Worm (Caenorhabditis elegans): Measurements from ENCODE around the gene ZK507.1.

Gene ZK507.1

ce11 chrIII:9101212-9101611 is at the start of gene ZK507.1:
TSS of gene ZK507.1 (minus strand) at chrIII:9101312.
- no peak for TF ChIP-seq W03F9.2 (tag; optimal IDR thresholded peaks at IDR 0.05)
- no peak for TF ChIP-seq him-1 (tag; optimal IDR thresholded peaks at IDR 0.05)
- no peak for TF ChIP-seq dao-5 (tag; optimal IDR thresholded peaks at IDR 0.05)

- no peak for TF ChIP-seq him-1 (tag; optimal IDR thresholded peaks at IDR 0.05)
- TF ChIP-seq dao-5 (tag; optimal IDR thresholded peaks at IDR 0.05) = no peak
- TF ChIP-seq W03F9.2 (tag; optimal IDR thresholded peaks at IDR 0.05) = no peak
Observed at ce11 chrIII:9149132-9149531, 48.0 kb upstream of the ZK507.1 start.

ce11 chrIII:9145765-9146164 is 44.7 kb upstream of the ZK507.1 start, which contains the start of gene ZK512.8:
TSS of gene ZK512.8 (plus strand) at chrIII:9146065.
- TF ChIP-seq W03F9.2 (tag; optimal IDR thresholded peaks at IDR 0.05) = no peak
- no peak for TF ChIP-seq dao-5 (tag; optimal IDR thresholded peaks at IDR 0.05)

DNA sequence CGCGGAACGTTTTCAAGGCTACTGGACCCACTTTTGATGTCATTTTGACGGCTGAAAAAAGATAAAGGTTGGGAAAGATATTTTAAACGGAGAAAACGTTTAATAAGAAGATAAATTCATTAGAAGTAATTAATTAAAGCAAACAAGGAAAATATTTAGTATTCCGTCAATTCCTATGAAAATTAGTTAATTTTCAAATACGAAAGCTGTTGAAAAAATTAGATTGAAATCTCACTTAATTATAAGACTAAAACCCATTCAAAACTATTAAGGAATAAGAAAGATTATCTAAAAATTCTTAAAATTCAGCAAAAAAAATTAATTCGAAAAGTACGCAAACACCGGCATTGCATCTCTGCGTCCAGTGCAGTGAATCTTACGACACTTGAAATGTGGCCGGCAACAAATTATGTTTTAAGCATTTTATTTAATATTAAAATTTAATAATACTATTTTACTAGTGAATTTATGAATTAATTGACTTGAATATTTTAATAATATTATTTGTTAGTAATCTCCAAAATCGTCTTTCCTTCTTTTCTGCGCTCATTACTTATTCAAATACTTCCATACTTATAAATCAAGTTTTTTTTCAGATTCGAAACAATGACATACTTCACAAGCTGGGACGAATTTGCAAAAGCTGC is 43.8 kb upstream of the ZK507.1 start, which contains the start of the genes ZK512.2 and ZK512.4:
ZK512.2 (minus strand) TSS at position 51 of the 647 bp plus-strand sequence.
ZK512.4 (plus strand) TSS at position 597 of the 647 bp plus-strand sequence.
- no peak for TF ChIP-seq dao-5 (tag; optimal IDR thresholded peaks at IDR 0.05)
- TF ChIP-seq W03F9.2 (tag; optimal IDR thresholded peaks at IDR 0.05) = peak; percentile 65

- no peak for TF ChIP-seq dao-5 (tag; optimal IDR thresholded peaks at IDR 0.05)
- no peak for TF ChIP-seq W03F9.2 (tag; optimal IDR thresholded peaks at IDR 0.05)
- no peak for TF ChIP-seq him-1 (tag; optimal IDR thresholded peaks at IDR 0.05)
Observed at ce11 chrIII:9143911-9144310, 42.8 kb upstream of the ZK507.1 start, which contains the start of gene ZK512.11. TSS of gene ZK512.11 (plus strand) at chrIII:9144211.

DNA sequence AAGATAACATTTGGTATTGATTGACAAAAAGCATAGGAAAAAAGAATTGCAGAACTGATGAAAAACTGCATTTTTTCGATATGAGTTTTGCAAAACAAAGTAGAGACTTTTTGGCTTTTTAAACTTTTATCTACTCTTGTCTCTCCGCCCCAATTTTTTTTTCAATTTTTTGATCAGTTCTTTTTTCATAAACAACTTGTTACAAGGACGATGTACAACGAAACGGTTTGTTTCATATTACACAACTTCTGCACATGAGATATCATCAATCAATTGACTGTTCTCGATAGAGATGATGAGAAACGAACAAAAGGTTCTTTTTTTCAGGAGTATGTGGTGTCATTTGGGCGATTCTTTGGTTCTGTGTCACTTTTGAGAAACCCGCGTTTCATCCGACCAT is 37.5 kb upstream of the ZK507.1 start, which contains the start of gene ZK512.7:
ZK512.7 (minus strand) TSS at position 101 of the 400 bp plus-strand sequence.
- TF ChIP-seq dao-5 (tag; optimal IDR thresholded peaks at IDR 0.05) (no peak), W03F9.2 (tag; optimal IDR thresholded peaks at IDR 0.05) (no peak), him-1 (tag; optimal IDR thresholded peaks at IDR 0.05) (no peak)

DNA sequence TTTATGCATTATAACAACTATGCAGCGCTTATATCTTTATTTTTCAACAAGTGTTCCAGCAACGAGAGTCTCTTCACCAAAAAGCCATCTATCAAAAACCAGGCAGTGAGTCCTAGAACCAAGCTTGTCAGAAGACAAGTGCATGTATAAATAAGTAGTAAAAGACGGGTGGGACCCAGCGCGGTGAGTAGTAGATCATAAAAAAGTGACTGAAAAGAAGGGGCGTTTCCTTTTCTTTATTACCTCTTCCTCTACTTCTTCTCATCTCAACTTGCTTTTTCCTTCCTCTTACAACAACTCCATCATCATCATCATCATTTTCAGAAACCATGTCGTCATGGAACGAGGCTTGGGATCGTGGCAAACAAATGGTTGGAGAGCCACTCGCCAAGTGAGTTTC is 35.5 kb upstream of the ZK507.1 start, which contains the start of gene eat-4:
eat-4 (plus strand) TSS at position 301 of the 400 bp plus-strand sequence.
- TF ChIP-seq W03F9.2 (tag; optimal IDR thresholded peaks at IDR 0.05) = no peak
- no peak for TF ChIP-seq dao-5 (tag; optimal IDR thresholded peaks at IDR 0.05)
- TF ChIP-seq him-1 (tag; optimal IDR thresholded peaks at IDR 0.05) = no peak

DNA sequence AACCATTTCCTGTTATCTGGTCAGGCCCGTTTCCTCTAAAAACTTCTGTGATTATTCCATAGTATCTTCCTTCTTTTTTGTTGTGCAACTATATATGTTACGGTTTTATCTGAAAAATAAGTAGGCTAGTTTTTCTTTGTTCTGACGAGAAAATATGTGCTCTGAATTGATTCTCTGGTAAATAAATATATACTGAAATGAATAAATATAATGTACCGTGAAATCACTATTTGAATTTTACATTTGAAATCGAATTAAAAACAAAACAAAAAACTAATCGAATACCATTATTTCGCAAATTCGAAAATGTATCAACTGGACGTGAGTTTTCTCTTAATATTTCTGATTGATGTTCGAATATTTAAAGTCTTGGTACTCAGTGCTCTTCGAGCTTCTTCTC is 29.5 kb upstream of the ZK507.1 start, which contains the start of gene ZK512.10:
ZK512.10 (plus strand) TSS at position 301 of the 400 bp plus-strand sequence.
- TF ChIP-seq him-1 (tag; optimal IDR thresholded peaks at IDR 0.05) (no peak), dao-5 (tag; optimal IDR thresholded peaks at IDR 0.05) (no peak), W03F9.2 (tag; optimal IDR thresholded peaks at IDR 0.05) (no peak)

DNA sequence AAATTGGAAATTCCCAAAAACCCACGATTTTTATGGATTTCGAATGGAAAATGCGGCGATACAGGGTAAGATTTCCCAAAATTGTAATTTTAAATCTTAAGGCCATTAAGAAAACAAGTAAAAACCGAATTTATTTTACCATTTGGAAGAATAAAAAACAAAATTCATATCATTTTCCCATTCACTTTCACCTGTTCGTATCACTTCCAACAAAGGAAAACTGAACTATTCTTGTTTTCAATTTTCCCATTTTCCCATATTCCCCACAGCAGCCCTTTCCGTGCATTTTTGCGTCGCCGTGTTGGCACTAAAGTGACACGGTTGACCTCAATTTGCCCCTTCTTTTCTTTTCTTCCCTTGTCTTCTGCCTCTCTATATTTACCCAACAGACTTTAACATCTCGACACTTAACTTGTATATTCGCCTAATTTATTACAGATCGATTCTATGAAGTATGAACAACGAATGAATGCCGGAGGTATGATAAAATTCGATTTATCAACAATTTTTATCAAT is 24.7 kb upstream of the ZK507.1 start, which contains the start of gene sec-16A.1:
sec-16A.1 (plus strand) TSS at position 51 of the 516 bp plus-strand sequence.
- TF ChIP-seq W03F9.2 (tag; optimal IDR thresholded peaks at IDR 0.05) = no peak

DNA sequence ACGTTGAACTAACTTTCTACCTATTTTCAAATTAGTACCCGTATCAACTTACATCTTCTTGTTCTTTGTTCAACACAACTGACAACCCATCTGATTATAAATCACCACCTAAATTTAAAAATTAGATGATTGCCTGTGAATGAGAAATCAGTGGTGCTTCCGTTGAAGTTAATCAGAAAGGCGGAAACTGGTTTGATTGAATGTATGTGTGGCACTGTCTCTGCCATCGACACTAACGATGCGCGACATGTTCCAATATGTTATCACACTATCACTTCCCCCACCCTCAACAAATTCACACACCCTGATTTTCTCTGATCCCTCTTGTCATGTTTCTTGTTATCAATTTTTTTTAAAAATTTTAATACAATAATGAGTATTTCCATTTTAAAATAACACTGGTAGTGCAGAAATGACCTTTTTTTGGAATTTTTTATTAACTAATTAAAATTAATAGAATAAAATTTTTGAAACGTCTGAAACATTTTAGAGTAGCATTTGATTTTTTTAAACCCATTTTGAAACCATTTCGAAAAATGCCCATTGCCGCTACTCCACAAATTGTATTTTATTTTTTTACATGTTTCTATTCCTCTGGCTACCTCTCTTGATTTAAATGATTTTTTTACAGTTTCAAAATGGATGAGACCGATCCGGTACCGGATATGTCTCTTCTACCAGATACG is 18.0 kb upstream of the ZK507.1 start, which contains the start of gene ced-11:
ced-11 (plus strand) TSS at position 636 of the 686 bp plus-strand sequence.
- no peak for TF ChIP-seq dao-5 (tag; optimal IDR thresholded peaks at IDR 0.05)
- no peak for TF ChIP-seq him-1 (tag; optimal IDR thresholded peaks at IDR 0.05)
- TF ChIP-seq W03F9.2 (tag; optimal IDR thresholded peaks at IDR 0.05) = no peak

DNA sequence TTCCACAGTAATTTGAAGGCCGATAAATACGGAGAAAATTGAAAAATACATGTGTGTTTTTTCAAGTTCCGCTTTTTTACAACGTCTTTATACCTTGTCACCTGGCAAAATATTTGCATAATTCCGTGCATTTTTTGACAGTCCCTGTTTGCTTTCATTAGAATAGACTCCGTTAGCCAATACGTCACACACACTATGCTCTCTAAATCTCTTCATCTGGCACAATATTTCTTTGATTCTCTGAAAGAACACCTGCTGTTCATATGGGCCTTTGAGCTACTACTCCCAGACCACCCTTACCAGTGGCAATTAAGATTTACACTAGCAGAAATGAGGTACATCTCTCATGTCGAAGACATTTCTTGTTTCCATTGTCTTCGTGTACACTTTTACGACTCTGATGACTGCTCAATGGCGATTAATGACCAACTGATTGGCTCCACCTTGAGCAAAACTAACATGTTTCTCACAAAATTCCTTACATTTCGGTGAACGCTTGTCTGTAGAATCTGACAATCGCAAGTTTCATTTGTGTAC is 17.3 kb upstream of the ZK507.1 start, which contains the start of gene grl-11:
grl-11 (minus strand) TSS at position 51 of the 537 bp plus-strand sequence.
- TF ChIP-seq dao-5 (tag; optimal IDR thresholded peaks at IDR 0.05) (no peak), him-1 (tag; optimal IDR thresholded peaks at IDR 0.05) (no peak), W03F9.2 (tag; optimal IDR thresholded peaks at IDR 0.05) (no peak)

- no peak for TF ChIP-seq W03F9.2 (tag; optimal IDR thresholded peaks at IDR 0.05)
Observed at ce11 chrIII:9115745-9116144, 14.6 kb upstream of the ZK507.1 start.

DNA sequence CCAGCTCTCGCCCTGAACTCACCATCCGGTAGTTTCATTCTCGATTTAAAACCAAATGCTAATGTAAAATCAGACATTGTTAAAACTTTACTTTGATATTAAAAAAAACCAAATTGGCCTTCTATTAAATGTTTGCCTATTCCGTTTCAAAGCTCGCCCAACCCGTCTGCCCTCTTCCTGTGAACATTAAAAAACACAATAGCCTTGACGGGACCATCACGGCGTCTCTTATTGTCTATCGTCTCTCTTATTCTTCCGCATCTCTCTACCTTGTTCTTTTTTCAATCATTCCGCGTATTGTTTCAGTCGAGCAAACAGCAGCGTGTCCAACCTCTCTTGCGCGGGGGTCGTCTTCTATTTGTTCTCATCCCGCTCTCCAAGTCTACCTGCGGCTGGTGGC is 13.5 kb upstream of the ZK507.1 start, which contains the start of gene ZK512.1:
ZK512.1 (plus strand) TSS at position 301 of the 400 bp plus-strand sequence.
- TF ChIP-seq W03F9.2 (tag; optimal IDR thresholded peaks at IDR 0.05) = no peak
- TF ChIP-seq him-1 (tag; optimal IDR thresholded peaks at IDR 0.05) = no peak
- no peak for TF ChIP-seq dao-5 (tag; optimal IDR thresholded peaks at IDR 0.05)
